Worm (Caenorhabditis elegans) whole organism, young adult: Measurements from ENCODE around the gene asp-5.
A peak's percentile ranks its signal among the peaks of the same experiment; 100 is the strongest.

Source experiments
- B0019.2 ChIP-seq: fragments of 200-800 bp; sonication (Bioruptor generic); conservative IDR thresholded peaks from 2 replicates; pipeline ENCODE4 v1.3.6; 2022; ENCODE audit warnings: missing genetic modification reagents, missing genetic modification characterization, missing compliant biosample characterization
- B0336.3 ChIP-seq: fragments of 200-800 bp; sonication (Bioruptor generic); IDR thresholded peaks from 2 replicates; pipeline ENCODE4 v1.3.6; 2022; ENCODE audit warnings: missing genetic modification characterization, missing compliant biosample characterization
- C17E4.6 ChIP-seq: fragments of 200-800 bp; sonication (Bioruptor generic); IDR thresholded peaks from 2 replicates; pipeline ENCODE4 v1.3.6; 2022; ENCODE audit warnings: missing genetic modification reagents, missing genetic modification characterization, missing compliant biosample characterization
- F23B12.7 ChIP-seq: sonication (generic microtip); optimal IDR thresholded peaks from 2 replicates; lab custom pipeline; 2017; ENCODE audit warnings: missing genetic modification characterization, mild to moderate bottlenecking, missing compliant biosample characterization, antibody characterized with exemption, moderate library complexity; ENCODE audit not compliant: insufficient read depth
- F33H1.4 ChIP-seq: fragments of 200-800 bp; sonication (Bioruptor generic); IDR thresholded peaks from 2 replicates; pipeline ENCODE4 v1.3.6; 2022; ENCODE audit warnings: missing genetic modification reagents, missing genetic modification characterization, missing compliant biosample characterization
- F37B4.10 ChIP-seq: fragments of 200-800 bp; sonication (Bioruptor generic); IDR thresholded peaks from 2 replicates; pipeline ENCODE4 v1.3.6; 2022; ENCODE audit warnings: missing genetic modification characterization, missing compliant biosample characterization
- F52B5.7 ChIP-seq: sonication (generic microtip); optimal IDR thresholded peaks from 2 replicates; lab custom pipeline; 2016; ENCODE audit warnings: mild to moderate bottlenecking, missing genetic modification characterization, missing compliant biosample characterization
- F57A8.1 ChIP-seq: fragments of 200-800 bp; sonication (Bioruptor generic); optimal IDR thresholded peaks from 2 replicates; lab custom pipeline; 2018; ENCODE audit warnings: mild to moderate bottlenecking, missing genetic modification characterization, moderate library complexity, missing compliant biosample characterization
- K12H6.12 ChIP-seq: fragments of 200-800 bp; sonication (Bioruptor generic); optimal IDR thresholded peaks from 2 replicates; lab custom pipeline; 2018; ENCODE audit warnings: mild to moderate bottlenecking, missing genetic modification characterization, missing compliant biosample characterization
- Y53F4B.3 ChIP-seq: fragments of 200-800 bp; sonication (Bioruptor generic); IDR thresholded peaks from 2 replicates; pipeline ENCODE4 v1.3.6; 2022; ENCODE audit warnings: missing genetic modification reagents, missing genetic modification characterization, missing compliant biosample characterization
- Y56A3A.18 ChIP-seq: fragments of 200-800 bp; sonication (Bioruptor generic); IDR thresholded peaks from 2 replicates; pipeline ENCODE4 v1.3.6; 2022; ENCODE audit warnings: missing genetic modification reagents, missing genetic modification characterization, missing compliant biosample characterization
- ZK185.1 ChIP-seq: sonication (generic microtip); optimal IDR thresholded peaks from 2 replicates; lab custom pipeline; 2016; ENCODE audit warnings: mild to moderate bottlenecking, missing genetic modification characterization, missing compliant biosample characterization; ENCODE audit not compliant: poor library complexity, severe bottlenecking
- akir-1 ChIP-seq: fragments of 200-800 bp; sonication (Bioruptor generic); optimal IDR thresholded peaks from 2 replicates; lab custom pipeline; 2018; ENCODE audit warnings: mild to moderate bottlenecking, missing genetic modification characterization, moderate library complexity, missing compliant biosample characterization
- atf-7 ChIP-seq: sonication (generic microtip); optimal IDR thresholded peaks from 2 replicates; lab custom pipeline; 2017; ENCODE audit warnings: mild to moderate bottlenecking, missing genetic modification characterization, missing compliant biosample characterization
- athp-1 ChIP-seq: sonication (generic microtip); optimal IDR thresholded peaks from 2 replicates; lab custom pipeline; 2017; ENCODE audit warnings: mild to moderate bottlenecking, missing genetic modification characterization, missing compliant biosample characterization
- bed-2 ChIP-seq: fragments of 200-800 bp; sonication (Bioruptor generic); IDR thresholded peaks from 2 replicates; pipeline ENCODE4 v1.3.6; 2022; ENCODE audit warnings: missing genetic modification reagents, missing genetic modification characterization, missing compliant biosample characterization
- cebp-2 ChIP-seq: fragments of 200-800 bp; sonication (Bioruptor generic); IDR thresholded peaks from 2 replicates; pipeline ENCODE4 v1.3.6; 2022; ENCODE audit warnings: missing genetic modification characterization, missing compliant biosample characterization
- ceh-27 ChIP-seq: fragments of 200-800 bp; sonication (Bioruptor generic); optimal IDR thresholded peaks from 2 replicates; lab custom pipeline; 2018; ENCODE audit warnings: mild to moderate bottlenecking, missing genetic modification characterization, moderate library complexity, missing compliant biosample characterization
- ceh-79 ChIP-seq: sonication (generic microtip); optimal IDR thresholded peaks from 2 replicates; lab custom pipeline; 2017; ENCODE audit warnings: mild to moderate bottlenecking, missing genetic modification characterization, missing compliant biosample characterization
- ceh-91 ChIP-seq: fragments of 200-800 bp; sonication (Bioruptor generic); IDR thresholded peaks from 2 replicates; pipeline ENCODE4 v1.3.6; 2022; ENCODE audit warnings: missing genetic modification reagents, missing genetic modification characterization, missing compliant biosample characterization
- dpff-1 ChIP-seq: sonication (generic microtip); optimal IDR thresholded peaks from 2 replicates; lab custom pipeline; 2017; ENCODE audit warnings: mild to moderate bottlenecking, missing genetic modification characterization, missing compliant biosample characterization
- ets-4 ChIP-seq: fragments of 200-800 bp; sonication (Bioruptor generic); optimal IDR thresholded peaks from 2 replicates; lab custom pipeline; 2018; ENCODE audit warnings: mild to moderate bottlenecking, missing genetic modification characterization, missing compliant biosample characterization
- him-1 ChIP-seq: sonication (generic microtip); optimal IDR thresholded peaks from 2 replicates; lab custom pipeline; 2016; ENCODE audit warnings: missing genotype, missing genetic modification reagents, missing genetic modification characterization, missing compliant biosample characterization
- lag-1 ChIP-seq: fragments of 200-800 bp; sonication (Bioruptor generic); IDR thresholded peaks from 2 replicates; pipeline ENCODE4 v1.3.6; 2022; ENCODE audit warnings: missing genetic modification reagents, missing genetic modification characterization, missing compliant biosample characterization
- let-526 ChIP-seq: fragments of 200-800 bp; sonication (Bioruptor generic); IDR thresholded peaks from 2 replicates; pipeline ENCODE4 v1.3.6; 2022; ENCODE audit warnings: missing genetic modification reagents, missing genetic modification characterization, missing compliant biosample characterization
- let-607 ChIP-seq, 2 experiments: fragments of 200-800 bp in 1 of 2; sonication (Bioruptor generic) in 1 of 2; sonication (generic microtip) in 1 of 2; optimal IDR thresholded peaks; 2 replicates each; lab custom pipeline; 2016 to 2018; ENCODE audit warnings: mild to moderate bottlenecking in 2 of 2, missing compliant biosample characterization in 2 of 2, missing genetic modification characterization in 2 of 2, moderate library complexity in 2 of 2, missing genotype in 1 of 2
- lin-40 ChIP-seq: sonication (generic microtip); optimal IDR thresholded peaks from 2 replicates; lab custom pipeline; 2016; ENCODE audit warnings: missing genetic modification characterization, mild to moderate bottlenecking, missing compliant biosample characterization, missing genotype, missing genetic modification reagents
- lsy-27 ChIP-seq: sonication (generic microtip); optimal IDR thresholded peaks from 2 replicates; lab custom pipeline; 2017; ENCODE audit warnings: missing genetic modification characterization, mild to moderate bottlenecking, missing compliant biosample characterization, antibody characterized with exemption, missing genotype, borderline replicate concordance; ENCODE audit not compliant: insufficient read depth
- madf-3 ChIP-seq: fragments of 200-800 bp; sonication (Bioruptor generic); IDR thresholded peaks from 2 replicates; pipeline ENCODE4 v1.3.6; 2022; ENCODE audit warnings: missing genetic modification reagents, missing genetic modification characterization, missing compliant biosample characterization
- madf-8 ChIP-seq: fragments of 200-800 bp; sonication (Bioruptor generic); conservative IDR thresholded peaks from 2 replicates; pipeline ENCODE4 v1.3.6; 2022; ENCODE audit warnings: missing genetic modification reagents, missing genetic modification characterization, missing compliant biosample characterization
- nfyb-1 ChIP-seq: fragments of 200-800 bp; sonication (Bioruptor generic); IDR thresholded peaks from 2 replicates; pipeline ENCODE4 v1.3.6; 2022; ENCODE audit warnings: missing genetic modification reagents, missing genetic modification characterization, missing compliant biosample characterization
- nhr-27 ChIP-seq: fragments of 200-800 bp; sonication (Bioruptor generic); optimal IDR thresholded peaks from 2 replicates; lab custom pipeline; 2018; ENCODE audit warnings: mild to moderate bottlenecking, missing genetic modification characterization, moderate library complexity, missing compliant biosample characterization
- nhr-80 ChIP-seq: sonication (generic microtip); optimal IDR thresholded peaks from 2 replicates; lab custom pipeline; 2016; ENCODE audit warnings: missing genetic modification characterization, missing compliant biosample characterization
- nhr-90 ChIP-seq: sonication (generic microtip); optimal IDR thresholded peaks from 2 replicates; lab custom pipeline; 2016; ENCODE audit warnings: missing genotype, mild to moderate bottlenecking, missing genetic modification characterization, missing compliant biosample characterization
- pha-4 ChIP-seq: fragments of 150-350 bp; sonication (generic microtip); optimal IDR thresholded peaks from 2 replicates; lab custom pipeline; 2014; ENCODE audit warnings: missing biosample characterization, missing genetic modification reagents, missing genetic modification characterization
- rcor-1 ChIP-seq: fragments of 200-800 bp; sonication (Bioruptor generic); IDR thresholded peaks from 2 replicates; pipeline ENCODE4 v1.3.6; 2022; ENCODE audit warnings: missing genetic modification reagents, missing genetic modification characterization, missing compliant biosample characterization
- rec-8 ChIP-seq, 2 experiments: sonication (generic microtip); optimal IDR thresholded peaks; 2 replicates each; lab custom pipeline; 2016; ENCODE audit warnings: mild to moderate bottlenecking in 2 of 2, missing genetic modification characterization in 2 of 2, missing genetic modification reagents in 2 of 2, missing genotype in 2 of 2, missing biosample characterization in 1 of 2, missing compliant biosample characterization in 1 of 2, moderate library complexity in 1 of 2
- repo-1 ChIP-seq: sonication (generic microtip); optimal IDR thresholded peaks from 2 replicates; lab custom pipeline; 2017; ENCODE audit warnings: mild to moderate bottlenecking, missing genetic modification characterization, missing compliant biosample characterization
- sea-2 ChIP-seq: fragments of 200-800 bp; sonication (Bioruptor generic); IDR thresholded peaks from 2 replicates; pipeline ENCODE4 v1.3.6; 2022; ENCODE audit warnings: missing genetic modification characterization, missing compliant biosample characterization
- snpc-4 ChIP-seq, 5 experiments: fragments of 150-350 bp in 1 of 5; sonication (generic microtip) in 4 of 5; optimal IDR thresholded peaks; 2 replicates each; lab custom pipeline; 2014 to 2018; ENCODE audit warnings: missing genetic modification characterization in 5 of 5, missing biosample characterization in 3 of 5, antibody characterized with exemption in 2 of 5, mild to moderate bottlenecking in 2 of 5, missing compliant biosample characterization in 2 of 5, missing genotype in 2 of 5, moderate library complexity in 2 of 5, missing genetic modification reagents in 1 of 5
- tbp1 ChIP-seq: fragments of 200-800 bp; sonication (Bioruptor generic); optimal IDR thresholded peaks from 2 replicates; lab custom pipeline; 2018; ENCODE audit warnings: mild to moderate bottlenecking, missing genetic modification characterization, missing compliant biosample characterization
- unc-130 ChIP-seq: sonication (generic microtip); optimal IDR thresholded peaks from 2 replicates; lab custom pipeline; 2016; ENCODE audit warnings: missing genetic modification reagents, missing genetic modification characterization, missing compliant biosample characterization
- ztf-18 ChIP-seq: sonication (generic microtip); optimal IDR thresholded peaks from 2 replicates; lab custom pipeline; 2016; ENCODE audit warnings: missing genotype, mild to moderate bottlenecking, missing genetic modification characterization, missing compliant biosample characterization
- ztf-28 ChIP-seq: fragments of 200-800 bp; sonication (Bioruptor generic); IDR thresholded peaks from 2 replicates; pipeline ENCODE4 v1.3.6; 2022; ENCODE audit warnings: missing genetic modification reagents, missing genetic modification characterization, missing compliant biosample characterization

Gene asp-5

DNA sequence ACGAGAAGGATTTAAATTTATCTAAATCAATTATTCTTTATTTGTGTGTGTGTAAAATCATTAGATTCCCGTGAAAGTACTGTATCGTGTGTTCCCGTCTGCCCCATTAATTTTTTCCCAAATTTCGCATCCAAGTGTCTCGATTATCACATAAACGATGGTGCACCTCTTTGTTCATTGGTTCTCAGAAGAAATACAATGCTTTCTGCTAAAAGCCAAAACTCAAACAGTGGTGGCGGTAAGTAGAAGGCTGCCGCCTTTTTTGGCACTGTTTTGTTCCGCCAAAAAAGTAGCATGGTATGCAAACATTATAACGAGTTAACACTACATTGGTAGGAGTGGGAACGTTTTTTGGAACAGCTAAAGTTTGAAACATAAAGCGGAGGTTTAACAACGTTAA, 48.8 kb upstream of the asp-5 start (continued):
- no peak for TF ChIP-seq lin-40 (tag; lab: Kevin White, UChicago)
- no peak for TF ChIP-seq ztf-28 (GFP tag; lab: Robert Waterston, UW)
- TF ChIP-seq sea-2: no peak
- no peak for TF ChIP-seq K12H6.12
- no peak for TF ChIP-seq let-526 (GFP tag; lab: Robert Waterston, UW)
- no peak for TF ChIP-seq lsy-27 (tag; lab: Kevin White, UChicago)

DNA sequence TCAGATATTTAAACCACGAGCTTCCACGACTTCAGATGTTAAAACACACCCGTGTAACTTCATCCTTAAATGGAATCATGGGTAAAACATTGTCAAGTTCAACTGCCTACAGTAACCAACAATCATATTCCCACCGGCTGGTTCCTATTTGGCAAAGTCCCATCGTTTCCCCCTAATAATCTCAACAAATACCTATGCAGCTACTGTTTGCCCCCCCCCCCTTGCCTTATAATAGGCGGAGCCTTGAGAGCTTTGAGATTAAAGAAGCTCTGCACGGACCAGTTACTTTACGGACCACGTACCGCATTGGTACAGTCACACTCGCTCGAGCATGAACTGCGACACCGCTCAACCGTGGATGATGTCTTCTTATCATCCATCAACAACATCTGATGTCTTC, 47.6 kb upstream of the asp-5 start, which contains the start of gene pax-1:
pax-1 (plus strand) TSS at position 301 of the 400 bp plus-strand sequence.
- TF ChIP-seq unc-130 (GFP tag; lab: Kevin White, UChicago) (no peak), pha-4 (tag; lab: Kevin White, UChicago) (no peak), B0336.3 (no peak), ceh-79 (no peak), F37B4.10 (GFP tag; lab: Robert Waterston, UW) (no peak), Y56A3A.18 (GFP tag; lab: Robert Waterston, UW) (no peak), snpc-4 (GFP tag; optimal IDR thresholded peaks at IDR 0.05; lab: Kevin White, UChicago) (no peak), snpc-4 (tag; optimal IDR thresholded peaks at IDR 0.05; lab: Kevin White, UChicago) (no peak)

ce11 chrV:8226812-8227211, 45.4 kb upstream of the asp-5 start, which contains the start of gene K07C11.10:
K07C11.10 (minus strand) TSS chrV:8226912.
- no peak for TF ChIP-seq ztf-28 (GFP tag; lab: Robert Waterston, UW)
- TF ChIP-seq akir-1 (GFP tag; lab: Kevin White, UChicago): no peak
- no peak for TF ChIP-seq dpff-1
- no peak for TF ChIP-seq B0019.2 (GFP tag; lab: Robert Waterston, UW)
- TF ChIP-seq bed-2 (GFP tag; lab: Robert Waterston, UW): no peak
- no peak for TF ChIP-seq lag-1 (GFP tag; lab: Robert Waterston, UW)
- no peak for TF ChIP-seq ceh-27
- TF ChIP-seq Y53F4B.3: no peak
- no peak for TF ChIP-seq ets-4 (GFP tag; lab: Kevin White, UChicago)
- TF ChIP-seq nhr-80: no peak
- TF ChIP-seq ZK185.1 (tag; lab: Kevin White, UChicago): no peak
- TF ChIP-seq madf-3: no peak
- no peak for TF ChIP-seq nhr-90
- no peak for TF ChIP-seq ztf-18 (tag; lab: Kevin White, UChicago)
- no peak for TF ChIP-seq him-1 (tag; lab: Kevin White, UChicago)
- TF ChIP-seq rcor-1 (GFP tag; lab: Robert Waterston, UW): no peak
- TF ChIP-seq F33H1.4: no peak
- TF ChIP-seq let-607 (tag; optimal IDR thresholded peaks at IDR 0.05; lab: Kevin White, UChicago): no peak
- TF ChIP-seq, all 124 proteins: peak for 0

DNA sequence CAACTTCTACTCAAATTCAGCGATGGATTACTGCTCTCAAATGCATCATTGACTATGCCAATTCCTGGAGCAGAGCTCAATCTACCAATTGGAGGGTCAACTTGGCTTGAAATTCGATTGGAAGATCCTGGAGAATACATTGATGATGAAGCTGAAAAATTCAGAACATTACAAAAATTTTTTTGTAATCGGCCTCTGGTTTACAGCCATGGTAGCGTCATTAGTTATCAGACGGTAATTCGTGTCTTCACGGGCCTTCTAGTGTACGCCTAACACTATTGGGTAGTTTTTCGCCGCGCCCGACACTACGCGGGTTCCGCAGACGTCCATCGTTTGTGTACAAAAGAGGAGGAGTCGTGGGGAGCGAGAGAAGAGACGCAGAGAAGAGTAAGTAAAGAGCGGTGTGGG, 43.5 kb upstream of the asp-5 start:
- TF ChIP-seq nhr-90 (peak; percentile 49), rec-8 (tag; optimal IDR thresholded peaks at IDR 0.05; lab: Kevin White, UChicago) (peak in 1 of 2 experiments; percentile 83), cebp-2 (GFP tag; lab: Robert Waterston, UW) (0 out of 2 replicates have a peak, but pooled peaks have one; percentile 9), bed-2 (GFP tag; lab: Robert Waterston, UW) (peak; percentile 41; the same call in 1 of the 2 replicates), F57A8.1 (GFP tag; lab: Kevin White, UChicago) (no peak), madf-8 (GFP tag; lab: Robert Waterston, UW) (peak; percentile 65), F52B5.7 (tag; lab: Kevin White, UChicago) (no peak), atf-7 (tag; lab: Kevin White, UChicago) (peak; percentile 67), ceh-91 (peak; percentile 65), F23B12.7 (tag; lab: Kevin White, UChicago) (peak; percentile 74), repo-1 (tag; lab: Kevin White, UChicago) (peak; percentile 87), nhr-27 (tag; lab: Kevin White, UChicago) (peak; percentile 23), C17E4.6 (GFP tag; lab: Robert Waterston, UW) (peak; percentile 83), tbp1 (GFP tag; lab: Kevin White, UChicago) (peak; percentile 84), madf-3 (peak; percentile 74), nfyb-1 (peak; percentile 91), ceh-27 (peak; percentile 66), athp-1 (tag; lab: Kevin White, UChicago) (peak; percentile 40)
